Fruit fly (Drosophila melanogaster): Measurements from ENCODE around the gene CG10979.
A peak's percentile ranks its signal among the peaks of the same experiment; 100 is the strongest.

Gene CG10979

DNA sequence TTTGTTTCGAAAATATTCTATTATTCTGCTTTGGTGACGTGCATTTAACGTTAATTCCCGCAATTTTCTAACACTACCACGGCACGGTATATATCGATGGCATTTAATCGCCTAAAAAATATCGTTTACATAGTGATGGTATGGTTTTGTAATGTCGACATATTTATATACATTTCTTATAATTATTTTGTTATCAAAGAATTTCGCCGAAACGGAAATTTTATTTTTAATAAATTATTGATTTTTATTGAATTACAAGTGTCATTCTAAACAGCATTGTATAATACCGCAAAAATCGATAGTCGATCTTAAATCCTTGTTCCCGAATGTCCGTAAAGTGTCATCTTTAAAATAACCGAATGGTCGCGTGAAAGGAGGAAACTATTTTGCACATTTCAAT lies 30.0 kb downstream of the CG10979 start, which contains the start of the genes Sec20 and dgrn (continued):
- peak; percentile 37; the same call in 1 of the 3 replicates for TF ChIP-seq CG34422 (GFP tag; IDR thresholded peaks at IDR 0.05)
- TF ChIP-seq jigr1 (GFP tag; IDR thresholded peaks at IDR 0.05): no peak
- TF ChIP-seq CG6813 (GFP tag; optimal IDR thresholded peaks at IDR 0.05): no peak
- TF ChIP-seq CG18764 (GFP tag; optimal IDR thresholded peaks at IDR 0.05): peak; percentile 63
- no peak for TF ChIP-seq HLHmδ (GFP tag; optimal IDR thresholded peaks at IDR 0.05)
- peak; percentile 74 for TF ChIP-seq NFAT (GFP tag; IDR thresholded peaks at IDR 0.05)
- TF ChIP-seq Ets65A (GFP tag): peak; percentile 92
- peak; percentile 50 for TF ChIP-seq cato (GFP tag; optimal IDR thresholded peaks at IDR 0.05; ENCODE audit: borderline replicate concordance)
- no peak for TF ChIP-seq schlank (tag; optimal IDR thresholded peaks at IDR 0.05)
- TF ChIP-seq CG3847 (GFP tag; IDR thresholded peaks at IDR 0.05): peak; percentile 77
- no peak for TF ChIP-seq Lim3 (GFP tag; IDR thresholded peaks at IDR 0.05)
- peak; percentile 28 for TF ChIP-seq CG17186 (GFP tag; optimal IDR thresholded peaks at IDR 0.05)
- TF ChIP-seq CG6854 (GFP tag; optimal IDR thresholded peaks at IDR 0.05): no peak
- TF ChIP-seq her (GFP tag; optimal IDR thresholded peaks at IDR 0.05): no peak
- TF ChIP-seq Rx (GFP tag; IDR thresholded peaks at IDR 0.05): 0 out of 2 replicates have a peak, but pooled peaks have one; percentile 25
- TF ChIP-seq fd102C (GFP tag; optimal IDR thresholded peaks at IDR 0.05): peak; percentile 15
- TF ChIP-seq CG2202 (tag; optimal IDR thresholded peaks at IDR 0.05): peak; percentile 37
- TF ChIP-seq CG11723 (GFP tag; optimal IDR thresholded peaks at IDR 0.05): peak; percentile 19
- TF ChIP-seq CG9876 (GFP tag; optimal IDR thresholded peaks at IDR 0.05): no peak
- peak; percentile 97 for TF ChIP-seq knrl (GFP tag; IDR thresholded peaks at IDR 0.05; ENCODE audit: partially characterized antibody)
- TF ChIP-seq NK7.1 (GFP tag; optimal IDR thresholded peaks at IDR 0.05): no peak
- peak; percentile 46 for TF ChIP-seq CG4328 (GFP tag; optimal IDR thresholded peaks at IDR 0.05)
- no peak for TF ChIP-seq tap (tag; optimal IDR thresholded peaks at IDR 0.05)
- no peak for TF ChIP-seq B-H1 (GFP tag; IDR thresholded peaks at IDR 0.05)
- TF ChIP-seq Mrtf (GFP tag; IDR thresholded peaks at IDR 0.05): 0 out of 3 replicates have a peak, but pooled peaks have one; percentile 23
- TF ChIP-seq CG9609 (GFP tag; optimal IDR thresholded peaks at IDR 0.05): peak; percentile 37
- TF ChIP-seq Six4 (GFP tag; optimal IDR thresholded peaks at IDR 0.05): peak; percentile 56
- peak; percentile 29 for TF ChIP-seq CG9797 (GFP tag; optimal IDR thresholded peaks at IDR 0.05)
- no peak for TF ChIP-seq Kr (GFP tag; optimal IDR thresholded peaks at IDR 0.05)
- peak; percentile 48 for TF ChIP-seq dm (GFP tag; optimal IDR thresholded peaks at IDR 0.05)
- TF ChIP-seq C15 (GFP tag; IDR thresholded peaks at IDR 0.05): no peak
- TF ChIP-seq seq (GFP tag; IDR thresholded peaks at IDR 0.05): no peak
- no peak for TF ChIP-seq sima (GFP tag; optimal IDR thresholded peaks at IDR 0.05)
- no peak for TF ChIP-seq Atf6 (GFP tag; IDR thresholded peaks at IDR 0.05)
- peak; percentile 66 for TF ChIP-seq zfh1 (GFP tag; IDR thresholded peaks at IDR 0.05)
- 0 out of 3 replicates have a peak, but pooled peaks have one; percentile 28 for TF ChIP-seq CG2199 (GFP tag; IDR thresholded peaks at IDR 0.05)
- peak; percentile 59 for TF ChIP-seq slou (GFP tag; optimal IDR thresholded peaks at IDR 0.05)
- no peak for TF ChIP-seq CG43689 (GFP tag; IDR thresholded peaks at IDR 0.05)
- TF ChIP-seq CoRest (tag; optimal IDR thresholded peaks at IDR 0.05): peak; percentile 82
- TF ChIP-seq emc (GFP tag; optimal IDR thresholded peaks at IDR 0.05): no peak
- TF ChIP-seq HLH54F (GFP tag; optimal IDR thresholded peaks at IDR 0.05): peak; percentile 23
- peak; percentile 75 for TF ChIP-seq sd (tag; optimal IDR thresholded peaks at IDR 0.05)
- TF ChIP-seq CG8290 (GFP tag; optimal IDR thresholded peaks at IDR 0.05): peak; percentile 69
- no peak for TF ChIP-seq CG8290 (tag; optimal IDR thresholded peaks at IDR 0.05)
- TF ChIP-seq Dip2 (GFP tag; IDR thresholded peaks at IDR 0.05): no peak
- TF ChIP-seq trh (GFP tag; optimal IDR thresholded peaks at IDR 0.05): no peak
- TF ChIP-seq CG12299 (tag; optimal IDR thresholded peaks at IDR 0.05): peak; percentile 28
- peak; percentile 25 for TF ChIP-seq CG3407 (GFP tag; optimal IDR thresholded peaks at IDR 0.05)
- TF ChIP-seq Fer1 (GFP tag; optimal IDR thresholded peaks at IDR 0.05): peak; percentile 59
- TF ChIP-seq CG17802 (tag; optimal IDR thresholded peaks at IDR 0.05): no peak
- peak; percentile 62 for TF ChIP-seq HmgZ (tag; optimal IDR thresholded peaks at IDR 0.05)
- no peak; the same call in none of the 2 replicates for TF ChIP-seq vvl (GFP tag; IDR thresholded peaks at IDR 0.05)
